Worm (Caenorhabditis elegans) whole organism, early embryonic: ENCODE data around the gene sfxn-1.2.

Experiments
- B0310.2 ChIP-seq: sonication (generic microtip); optimal IDR thresholded peaks from 2 replicates; lab custom pipeline; 2016; ENCODE audit warnings: mild to moderate bottlenecking, missing genetic modification characterization, missing compliant biosample characterization
- ama-1 ChIP-seq: fragments of 150-350 bp; optimal IDR thresholded peaks from 2 replicates; lab custom pipeline; 2014
- sea-1 ChIP-seq: fragments of 200-800 bp; sonication (Bioruptor generic); conservative IDR thresholded peaks from 2 replicates; pipeline ENCODE4 v1.3.6; 2022; ENCODE audit warnings: missing genetic modification characterization, missing compliant biosample characterization
- tra-4 ChIP-seq: sonication (generic microtip); optimal IDR thresholded peaks from 2 replicates; lab custom pipeline; 2017; ENCODE audit warnings: missing genetic modification characterization, missing compliant biosample characterization

DNA sequence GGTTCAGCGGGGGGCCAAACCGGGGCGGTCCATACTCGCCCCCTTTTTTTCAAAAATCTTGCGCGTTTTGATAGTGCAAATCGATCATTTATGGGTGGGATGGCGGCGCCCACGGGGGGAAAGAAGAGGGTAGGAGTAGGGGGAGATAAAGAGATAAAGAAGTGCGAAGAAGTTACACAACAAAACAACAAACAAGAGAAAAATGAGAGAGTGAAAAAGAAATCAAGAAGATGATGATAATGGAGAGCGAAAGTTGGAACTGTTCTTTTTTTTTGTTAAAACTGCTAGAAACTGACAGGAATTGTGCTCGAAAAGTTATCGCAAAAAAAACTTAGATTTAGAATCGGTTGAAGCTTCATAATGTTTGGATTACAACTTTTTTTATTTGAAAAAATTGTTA lies 23.4 kb upstream of the sfxn-1.2 start, which contains the start of gene ptr-13:
- TF ChIP-seq ama-1 (lab: Kevin White, UChicago) (no peak), tra-4 (tag; lab: Kevin White, UChicago) (no peak), sea-1 (GFP tag; lab: Robert Waterston, UW) (no peak), B0310.2 (no peak)
